Worm (Caenorhabditis elegans): Measurements from ENCODE around the gene Y41D4A.1.

DNA sequence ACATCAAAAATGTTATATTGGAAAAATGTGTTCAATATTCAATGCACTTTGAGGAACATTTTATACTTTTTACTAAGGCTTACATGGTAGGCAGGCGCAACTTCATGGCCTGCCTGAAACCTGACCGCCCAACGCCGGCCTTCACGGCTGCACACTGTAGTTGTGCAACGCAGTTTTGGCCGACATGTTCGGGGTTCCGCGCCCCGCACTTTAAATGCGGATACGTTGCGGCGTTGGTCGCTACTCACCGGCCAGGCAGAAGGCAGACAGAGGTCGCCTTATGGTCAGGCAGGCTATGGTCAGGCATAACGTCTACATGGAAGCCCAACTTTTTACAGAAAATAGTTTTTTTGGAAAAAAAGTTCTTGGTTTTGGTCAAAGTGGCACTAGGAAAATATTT is 18.7 kb downstream of the Y41D4A.1 start:
- TF ChIP-seq ref-1 (GFP tag; conservative IDR thresholded peaks at IDR 0.05) (no peak), tab-1 (GFP tag; IDR thresholded peaks at IDR 0.05) (no peak), cog-1 (tag; optimal IDR thresholded peaks at IDR 0.05) (no peak), ztf-23 (GFP tag; IDR thresholded peaks at IDR 0.05) (no peak)
